Worm (Caenorhabditis elegans) whole organism, L4/young adult: ENCODE measurements around the gene srw-101.

Experiments used
- W03F9.2 ChIP-seq: fragments of 150-350 bp; optimal IDR thresholded peaks from 2 replicates; lab custom pipeline; 2014; ENCODE audit warnings: missing biosample characterization, missing genetic modification characterization
- dao-5 ChIP-seq: sonication (generic microtip); optimal IDR thresholded peaks from 2 replicates; lab custom pipeline; 2016; ENCODE audit warnings: missing genotype, missing genetic modification characterization, moderate library complexity, missing compliant biosample characterization
- him-1 ChIP-seq: sonication (generic microtip); optimal IDR thresholded peaks from 2 replicates; lab custom pipeline; 2016; ENCODE audit warnings: missing genotype, missing genetic modification reagents, missing genetic modification characterization, missing compliant biosample characterization

Gene srw-101

ce11 chrV:1767427-1767826 is 45.4 kb downstream of the srw-101 start:
- TF ChIP-seq dao-5, result no peak
- TF ChIP-seq W03F9.2, result no peak
- no peak for TF ChIP-seq him-1 (tag; lab: Kevin White, UChicago)

- TF ChIP-seq dao-5 (no peak), him-1 (tag; lab: Kevin White, UChicago) (no peak), W03F9.2 (no peak)
These were observed 49.7 kb downstream of the srw-101 start, which contains the start of gene dhs-13 for ce11 chrV:1771727-1772126. dhs-13 (minus strand) TSS chrV:1771734.

ce11 chrV:1773120-1773519 is 51.1 kb downstream of the srw-101 start:
- no peak for TF ChIP-seq W03F9.2
- TF ChIP-seq dao-5, result no peak
- no peak for TF ChIP-seq him-1 (tag; lab: Kevin White, UChicago)
